Fruit fly (Drosophila melanogaster): ENCODE measurements around the gene mino.
"Not testable (repeated sequence)": the region's sequence is repeated elsewhere in the genome, so short reads cannot be mapped to it uniquely, and the experiment has no call there.

mino gene

DNA sequence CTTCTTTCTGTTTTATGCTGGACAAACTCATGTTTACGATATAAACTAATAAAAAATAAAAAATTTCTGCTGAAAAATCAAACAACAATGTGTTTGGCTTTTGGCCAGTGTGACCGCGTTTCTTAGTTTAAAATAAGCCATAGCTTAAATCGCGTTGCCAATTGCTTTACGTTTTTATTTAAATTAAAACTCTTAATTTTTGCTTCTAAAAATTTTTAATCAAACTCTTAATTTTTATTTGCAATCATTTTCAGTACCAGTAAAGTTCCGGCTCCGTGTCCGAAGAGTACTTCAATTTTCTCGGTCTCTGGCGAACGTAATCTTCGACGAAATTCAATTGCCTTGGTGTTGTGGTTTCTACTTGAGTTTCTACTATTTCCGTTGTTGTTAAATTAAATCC is 34.2 kb downstream of the mino start, which contains the start of the genes CG42487 and CG4884:
Gene CG42487, minus strand, starts transcription at position 101 of the 400 bp plus-strand sequence.
Gene CG4884, minus strand, starts transcription at position 101 of the 400 bp plus-strand sequence.
- not testable (repeated sequence) for TF ChIP-seq CG15710 (tag; optimal IDR thresholded peaks at IDR 0.05); Ets98B (GFP tag; IDR thresholded peaks at IDR 0.05); EcR (GFP tag; optimal IDR thresholded peaks at IDR 0.05)

- not testable (repeated sequence) for TF ChIP-seq D1, CG8301, gl (tag; optimal IDR thresholded peaks at IDR 0.05)
These were observed 35.5 kb downstream of the mino start, which contains the start of gene CG31253 for dm6 chr3R:27960473-27960872. CG31253 (minus strand) TSS chr3R:27960573.

dm6 chr3R:27963119-27963518 is 38.1 kb downstream of the mino start, which contains the start of the genes CG31131 and CG4849:
CG31131 (minus strand) TSS chr3R:27963219.
CG4849 (plus strand) TSS chr3R:27963415.
- TF ChIP-seq Pif1A (GFP tag; optimal IDR thresholded peaks at IDR 0.05); CG15710 (tag; optimal IDR thresholded peaks at IDR 0.05); CG8159 (tag; optimal IDR thresholded peaks at IDR 0.05): not testable (repeated sequence)

All from whole organism, pupa.